Worm (Caenorhabditis elegans): Measurements from ENCODE around the gene abts-4.

abts-4 gene

DNA sequence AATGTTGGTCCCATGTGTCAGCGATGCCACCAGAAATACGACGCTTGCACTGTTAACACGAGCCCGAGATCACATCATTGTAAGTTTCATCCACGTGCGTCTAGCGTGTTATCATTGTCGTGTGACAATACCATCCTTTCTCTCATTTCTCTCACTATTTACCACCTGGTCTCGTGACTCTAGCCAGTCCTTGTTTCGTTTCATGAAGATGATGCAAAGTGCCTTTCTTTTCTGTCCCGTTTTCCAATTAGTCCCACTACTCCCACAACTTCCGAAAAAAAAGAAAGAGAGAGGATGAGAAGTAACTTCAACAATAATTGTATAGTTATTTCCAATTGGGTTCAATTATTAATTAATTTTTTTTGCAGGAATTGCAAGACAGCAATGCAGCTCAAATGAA is 18.6 kb downstream of the abts-4 start (continued):
- TF ChIP-seq mxl-3 (GFP tag; optimal IDR thresholded peaks at IDR 0.05): peak; percentile 80
- TF ChIP-seq ztf-7 (tag; optimal IDR thresholded peaks at IDR 0.05): no peak
- TF ChIP-seq tra-1 (GFP tag; IDR thresholded peaks at IDR 0.05): no peak
- TF ChIP-seq Y75B8A.6 (GFP tag; IDR thresholded peaks at IDR 0.05): peak; percentile 4; the same call in 1 of the 2 replicates
- TF ChIP-seq fkh-10 (GFP tag; optimal IDR thresholded peaks at IDR 0.05): no peak
- TF ChIP-seq ceh-82 (tag; optimal IDR thresholded peaks at IDR 0.05): no peak
- no peak for TF ChIP-seq lin-13 (GFP tag; optimal IDR thresholded peaks at IDR 0.05)
- TF ChIP-seq nhr-28 (tag; optimal IDR thresholded peaks at IDR 0.05): peak; percentile 80
- TF ChIP-seq nhr-25 (tag; optimal IDR thresholded peaks at IDR 0.05; ENCODE audit: borderline replicate concordance, insufficient read depth): no peak
- TF ChIP-seq ceh-44 (GFP tag; IDR thresholded peaks at IDR 0.05): no peak
- TF ChIP-seq lim-7 (GFP tag; IDR thresholded peaks at IDR 0.05): no peak
- no peak for TF ChIP-seq madf-9 (GFP tag; conservative IDR thresholded peaks at IDR 0.05)
- 0 out of 2 replicates have a peak, but pooled peaks have one; percentile 34 for TF ChIP-seq pha-4 (GFP tag; IDR thresholded peaks at IDR 0.05)
- TF ChIP-seq pha-4 (tag; optimal IDR thresholded peaks at IDR 0.05): no peak
- TF ChIP-seq hif-1 (tag; optimal IDR thresholded peaks at IDR 0.05): no peak
- TF ChIP-seq zip-2 (tag; optimal IDR thresholded peaks at IDR 0.05): no peak
- TF ChIP-seq nhr-76 (tag; optimal IDR thresholded peaks at IDR 0.05): peak; percentile 59
- no peak for TF ChIP-seq lin-29 (GFP tag; IDR thresholded peaks at IDR 0.05)
- no peak for TF ChIP-seq arid-1 (GFP tag; conservative IDR thresholded peaks at IDR 0.05)
- TF ChIP-seq duxl-1 (tag; optimal IDR thresholded peaks at IDR 0.05; ENCODE audit: poor library complexity): peak; percentile 24
- TF ChIP-seq hmg-1.1 (GFP tag; IDR thresholded peaks at IDR 0.05): no peak; the same call in 1 of the 2 replicates
- no peak for TF ChIP-seq sdz-12 (GFP tag; optimal IDR thresholded peaks at IDR 0.05)
- no peak for TF ChIP-seq pqm-1 (tag; optimal IDR thresholded peaks at IDR 0.05)
- no peak for TF ChIP-seq egl-43 (GFP tag; IDR thresholded peaks at IDR 0.05)
- no peak for TF ChIP-seq Y105C5A.15 (GFP tag; IDR thresholded peaks at IDR 0.05)
- no peak for TF ChIP-seq tag-97 (GFP tag; IDR thresholded peaks at IDR 0.05)
- no peak for TF ChIP-seq spr-3 (GFP tag; optimal IDR thresholded peaks at IDR 0.05)
- TF ChIP-seq R02D3.7 (tag; optimal IDR thresholded peaks at IDR 0.05): no peak
- 0 out of 2 replicates have a peak, but pooled peaks have one; percentile 4 for TF ChIP-seq mdt-29 (GFP tag; IDR thresholded peaks at IDR 0.05)
- no peak for TF ChIP-seq snpc-4 (tag; optimal IDR thresholded peaks at IDR 0.05)
- TF ChIP-seq dmd-6 (GFP tag; IDR thresholded peaks at IDR 0.05): peak; percentile 91
- no peak for TF ChIP-seq zfp-3 (GFP tag; conservative IDR thresholded peaks at IDR 0.05)
- peak; percentile 27; the same call in 1 of the 2 replicates for TF ChIP-seq php-3 (GFP tag; IDR thresholded peaks at IDR 0.05)
- TF ChIP-seq zfp-2 (tag; optimal IDR thresholded peaks at IDR 0.05): no peak
- no peak for TF ChIP-seq attf-4 (tag; optimal IDR thresholded peaks at IDR 0.05)
- TF ChIP-seq unc-62 (GFP tag; optimal IDR thresholded peaks at IDR 0.05 in 1 of 2): peak in 1 of 2 experiments; percentile 98
- TF ChIP-seq unc-62 (tag; optimal IDR thresholded peaks at IDR 0.05): no peak
- TF ChIP-seq hlh-30 (tag; optimal IDR thresholded peaks at IDR 0.05; ENCODE audit: insufficient read depth): peak; percentile 86
- TF ChIP-seq mes-2 (tag; optimal IDR thresholded peaks at IDR 0.05; ENCODE audit: poor library complexity, severe bottlenecking): peak; percentile 32
- TF ChIP-seq ZK337.2 (GFP tag; IDR thresholded peaks at IDR 0.05): no peak
- TF ChIP-seq Y5F2A.4 (GFP tag; optimal IDR thresholded peaks at IDR 0.05): no peak
- TF ChIP-seq T20F7.1 (GFP tag; optimal IDR thresholded peaks at IDR 0.05): no peak
- TF ChIP-seq jun-1 (tag; optimal IDR thresholded peaks at IDR 0.05): peak; percentile 23
- no peak for TF ChIP-seq lin-1 (GFP tag; IDR thresholded peaks at IDR 0.05)
- no peak for TF ChIP-seq spr-1 (tag; optimal IDR thresholded peaks at IDR 0.05)
- no peak for TF ChIP-seq zip-11 (GFP tag; IDR thresholded peaks at IDR 0.05)
- TF ChIP-seq rbr-2 (tag; optimal IDR thresholded peaks at IDR 0.05): no peak
- TF ChIP-seq daf-8 (GFP tag; IDR thresholded peaks at IDR 0.05): no peak
- no peak for TF ChIP-seq ama-1 (optimal IDR thresholded peaks at IDR 0.05)
- TF ChIP-seq dve-1 (tag; optimal IDR thresholded peaks at IDR 0.05; ENCODE audit: insufficient read depth): peak; percentile 82
- no peak; the same call in 1 of the 2 replicates for TF ChIP-seq T26A8.4 (GFP tag; IDR thresholded peaks at IDR 0.05)
